Fruit fly (Drosophila melanogaster): ENCODE measurements around the gene CG33310.

CG33310 gene

DNA sequence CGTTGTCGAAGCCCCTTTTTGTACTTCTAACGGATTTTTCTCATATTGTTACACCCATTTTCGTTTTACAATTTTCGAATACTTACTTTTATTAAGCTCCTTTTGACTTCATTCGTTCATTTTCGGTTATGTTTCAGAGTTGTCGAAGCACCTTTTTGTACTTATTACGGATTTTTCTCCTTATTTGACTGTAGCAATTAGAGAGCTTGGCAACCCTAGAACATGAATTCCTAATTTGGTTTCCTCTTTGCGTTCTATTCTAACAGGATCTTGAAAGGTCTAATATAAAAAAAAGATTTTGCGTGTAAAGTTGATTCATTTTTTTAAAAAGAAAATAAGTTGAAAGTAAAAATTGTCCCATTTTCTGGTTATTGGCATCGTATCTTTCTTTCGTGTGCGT lies 35.4 kb downstream of the CG33310 start (continued):
- TF ChIP-seq HLH4C (GFP tag; IDR thresholded peaks at IDR 0.05; ENCODE audit: partially characterized antibody) (no peak), sima (GFP tag; optimal IDR thresholded peaks at IDR 0.05) (no peak), Elba2 (GFP tag; optimal IDR thresholded peaks at IDR 0.05) (peak; percentile 89), tio (GFP tag; optimal IDR thresholded peaks at IDR 0.05) (peak; percentile 3), CG11247 (GFP tag; IDR thresholded peaks at IDR 0.05) (no peak), CG34422 (GFP tag; IDR thresholded peaks at IDR 0.05) (no peak), fru (optimal IDR thresholded peaks at IDR 0.05) (no peak), row (GFP tag; IDR thresholded peaks at IDR 0.05) (peak; percentile 43), lola (GFP tag; optimal IDR thresholded peaks at IDR 0.05) (peak in 1 of 3 experiments; percentile 14), cwo (GFP tag; optimal IDR thresholded peaks at IDR 0.05) (no peak)

DNA sequence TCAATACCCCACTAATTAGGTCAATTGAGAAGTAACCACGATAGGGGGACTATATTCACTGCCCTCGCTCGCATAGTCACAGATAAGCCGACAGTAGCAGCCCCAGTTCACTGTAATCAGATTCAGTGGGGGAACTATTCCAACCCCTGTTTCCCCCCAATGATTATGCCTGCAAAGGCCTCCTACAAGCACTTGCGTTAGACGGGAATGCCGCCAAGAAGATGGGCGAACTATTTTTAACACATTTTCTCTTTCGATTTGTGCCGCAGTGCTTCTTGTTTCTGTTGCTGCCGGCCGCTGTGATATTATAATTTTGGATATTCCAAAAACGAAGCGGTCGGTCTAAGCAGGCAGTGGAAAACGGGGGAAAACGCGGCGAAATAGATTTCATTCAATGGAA lies 39.0 kb downstream of the CG33310 start:
- peak; percentile 4 for TF ChIP-seq CG15514 (GFP tag; optimal IDR thresholded peaks at IDR 0.05)
- no peak for TF ChIP-seq CG7963 (GFP tag; IDR thresholded peaks at IDR 0.05; ENCODE audit: partially characterized antibody)
- TF ChIP-seq CG2129 (GFP tag; IDR thresholded peaks at IDR 0.05; ENCODE audit: partially characterized antibody), result no peak
- TF ChIP-seq zfh2 (GFP tag; optimal IDR thresholded peaks at IDR 0.05), result no peak
- TF ChIP-seq toy (GFP tag; IDR thresholded peaks at IDR 0.05), result no peak
- no peak for TF ChIP-seq dimm (GFP tag; IDR thresholded peaks at IDR 0.05)
- no peak for TF ChIP-seq CG13775 (GFP tag; optimal IDR thresholded peaks at IDR 0.05)
- no peak for TF ChIP-seq CG7556 (GFP tag; optimal IDR thresholded peaks at IDR 0.05)
- no peak for TF ChIP-seq CG32772 (GFP tag; IDR thresholded peaks at IDR 0.05)
- peak; percentile 85 for TF ChIP-seq sd (tag; optimal IDR thresholded peaks at IDR 0.05)
- no peak for TF ChIP-seq CG12155 (GFP tag; optimal IDR thresholded peaks at IDR 0.05)
- no peak for TF ChIP-seq vnd (GFP tag; IDR thresholded peaks at IDR 0.05; ENCODE audit: partially characterized antibody)
- TF ChIP-seq Myb (GFP tag; optimal IDR thresholded peaks at IDR 0.05), result no peak
- no peak for TF ChIP-seq Scr (GFP tag; IDR thresholded peaks at IDR 0.05; ENCODE audit: partially characterized antibody)
- no peak for TF ChIP-seq CG6272 (GFP tag; IDR thresholded peaks at IDR 0.05)
- TF ChIP-seq pros (GFP tag; optimal IDR thresholded peaks at IDR 0.05), result peak; percentile 26
- TF ChIP-seq CG6654 (GFP tag; optimal IDR thresholded peaks at IDR 0.05), result no peak
- no peak for TF ChIP-seq H15 (GFP tag; IDR thresholded peaks at IDR 0.05)
- TF ChIP-seq mirr (GFP tag; optimal IDR thresholded peaks at IDR 0.05), result peak; percentile 85
- no peak for TF ChIP-seq CG1529 (GFP tag; optimal IDR thresholded peaks at IDR 0.05)
- TF ChIP-seq CG8765 (GFP tag; IDR thresholded peaks at IDR 0.05), result no peak
- no peak for TF ChIP-seq CG3281 (GFP tag; optimal IDR thresholded peaks at IDR 0.05)
- 0 out of 2 replicates have a peak, but pooled peaks have one; percentile 4 for TF ChIP-seq CG42726 (GFP tag; IDR thresholded peaks at IDR 0.05; ENCODE audit: partially characterized antibody)
- no peak for TF ChIP-seq esg (GFP tag; conservative IDR thresholded peaks at IDR 0.05)
- no peak for TF ChIP-seq gcm (GFP tag; optimal IDR thresholded peaks at IDR 0.05)
- TF ChIP-seq Vsx1 (GFP tag; optimal IDR thresholded peaks at IDR 0.05), result peak; percentile 77
- no peak for TF ChIP-seq run (tag; optimal IDR thresholded peaks at IDR 0.05)
- no peak for TF ChIP-seq CG16815 (GFP tag; optimal IDR thresholded peaks at IDR 0.05)
- TF ChIP-seq grau (tag; optimal IDR thresholded peaks at IDR 0.05), result no peak
- no peak for TF ChIP-seq otp (GFP tag; IDR thresholded peaks at IDR 0.05)
- TF ChIP-seq CG7839 (tag; optimal IDR thresholded peaks at IDR 0.05), result no peak
- no peak for TF ChIP-seq CG30020 (tag; optimal IDR thresholded peaks at IDR 0.05)
- peak; percentile 62 for TF ChIP-seq CG10543 (GFP tag; optimal IDR thresholded peaks at IDR 0.05)
- TF ChIP-seq Blimp-1 (GFP tag; optimal IDR thresholded peaks at IDR 0.05), result no peak
- no peak for TF ChIP-seq E2f1 (GFP tag; IDR thresholded peaks at IDR 0.05)
- no peak for TF ChIP-seq Sry-δ (GFP tag; optimal IDR thresholded peaks at IDR 0.05)
- no peak for TF ChIP-seq CoRest (tag; optimal IDR thresholded peaks at IDR 0.05)
- 0 out of 3 replicates have a peak, but pooled peaks have one; percentile 33 for TF ChIP-seq Doc3 (GFP tag; IDR thresholded peaks at IDR 0.05; ENCODE audit: partially characterized antibody)
- no peak for TF ChIP-seq CG15479 (GFP tag; optimal IDR thresholded peaks at IDR 0.05)
- TF ChIP-seq ase (GFP tag; IDR thresholded peaks at IDR 0.05), result no peak
